Fruit fly (Drosophila melanogaster) whole organism, embryonic: Measurements from ENCODE around the gene PIG-S.

Experiments used
- Antp ChIP-seq: fragments of 200-800 bp; sonication (Bioruptor generic); optimal IDR thresholded peaks from 3 replicates; lab custom pipeline; 2016; ENCODE audit warnings: missing biosample characterization, missing genetic modification characterization
- Atf6 ChIP-seq: fragments of 200-800 bp; sonication (Bioruptor generic); IDR thresholded peaks from 2 replicates; pipeline ENCODE4 v1.3.6; 2022; ENCODE audit warnings: missing biosample characterization, missing genetic modification characterization
- Blimp-1 ChIP-seq: fragments of 200-800 bp; sonication (Bioruptor generic); optimal IDR thresholded peaks from 3 replicates; lab custom pipeline; 2018; ENCODE audit warnings: missing biosample characterization, missing genetic modification characterization, mild to moderate bottlenecking, moderate library complexity, missing genetic modification reagents
- CG10321 ChIP-seq: fragments of 200-800 bp; sonication (Bioruptor generic); IDR thresholded peaks from 2 replicates; pipeline ENCODE4 v1.3.6; 2022; ENCODE audit warnings: missing biosample characterization, missing genetic modification characterization
- CG11504 ChIP-seq: fragments of 200-800 bp; sonication (Bioruptor generic); optimal IDR thresholded peaks from 3 replicates; lab custom pipeline; 2019; ENCODE audit warnings: missing biosample characterization, mild to moderate bottlenecking, missing genetic modification characterization, moderate library complexity
- CG12391 ChIP-seq: fragments of 200-800 bp; sonication (Bioruptor generic); optimal IDR thresholded peaks from 3 replicates; lab custom pipeline; 2018; ENCODE audit warnings: missing biosample characterization, mild to moderate bottlenecking, missing genetic modification characterization, moderate library complexity
- CG12769 ChIP-seq: fragments of 200-800 bp; sonication (Bioruptor generic); optimal IDR thresholded peaks from 2 replicates; lab custom pipeline; 2019; ENCODE audit warnings: missing biosample characterization, mild to moderate bottlenecking, missing genetic modification characterization, moderate library complexity
- CG13775 ChIP-seq: fragments of 200-800 bp; sonication (Bioruptor generic); optimal IDR thresholded peaks from 3 replicates; lab custom pipeline; 2017; ENCODE audit warnings: missing biosample characterization, mild to moderate bottlenecking, missing genetic modification characterization
- CG16813 ChIP-seq: fragments of 200-800 bp; sonication (Bioruptor generic); IDR thresholded peaks from 3 replicates; pipeline ENCODE4 v1.3.6; 2022; ENCODE audit warnings: missing biosample characterization, missing genetic modification characterization; ENCODE audit not compliant: partially characterized antibody
- CG16863 ChIP-seq: fragments of 200-800 bp; sonication (Bioruptor generic); optimal IDR thresholded peaks from 3 replicates; lab custom pipeline; 2016; ENCODE audit warnings: missing biosample characterization, missing genetic modification characterization
- CG17328 ChIP-seq: fragments of 200-800 bp; sonication (Bioruptor generic); IDR thresholded peaks from 2 replicates; pipeline ENCODE4 v1.3.6; 2022; ENCODE audit warnings: missing biosample characterization, missing genetic modification characterization
- CG17612 ChIP-seq: fragments of 200-800 bp; sonication (Bioruptor generic); IDR thresholded peaks from 2 replicates; pipeline ENCODE4 v1.3.6; 2022; ENCODE audit warnings: missing biosample characterization, missing genetic modification characterization
- CG4360 ChIP-seq: fragments of 200-800 bp; sonication (Bioruptor generic); IDR thresholded peaks from 2 replicates; pipeline ENCODE4 v1.3.6; 2022; ENCODE audit warnings: missing biosample characterization, missing genetic modification characterization
- CG4854 ChIP-seq: fragments of 200-800 bp; sonication (Bioruptor generic); optimal IDR thresholded peaks from 2 replicates; lab custom pipeline; 2016; ENCODE audit warnings: missing biosample characterization, missing genetic modification characterization, inconsistent platforms
- CG5180 ChIP-seq: fragments of 200-800 bp; sonication (Bioruptor generic); optimal IDR thresholded peaks from 3 replicates; lab custom pipeline; 2017; ENCODE audit warnings: missing biosample characterization, missing genetic modification characterization, mild to moderate bottlenecking, moderate library complexity, missing genetic modification reagents
- CG6654 ChIP-seq: fragments of 200-800 bp; sonication (Bioruptor generic); optimal IDR thresholded peaks from 2 replicates; lab custom pipeline; 2017; ENCODE audit warnings: missing biosample characterization, mild to moderate bottlenecking, missing genetic modification characterization
- CG6689 ChIP-seq: fragments of 200-800 bp; sonication (Bioruptor generic); IDR thresholded peaks from 2 replicates; pipeline ENCODE4 v1.3.6; 2022; ENCODE audit warnings: missing biosample characterization, missing genetic modification characterization
- CG6791 ChIP-seq: fragments of 200-800 bp; sonication (Bioruptor generic); IDR thresholded peaks from 3 replicates; pipeline ENCODE4 v1.3.6; 2022; ENCODE audit warnings: missing biosample characterization, missing genetic modification characterization; ENCODE audit not compliant: partially characterized antibody
- CG7556 ChIP-seq: fragments of 200-800 bp; sonication (Bioruptor generic); optimal IDR thresholded peaks from 2 replicates; lab custom pipeline; 2017; ENCODE audit warnings: missing biosample characterization, mild to moderate bottlenecking, missing genetic modification characterization
- CG7987 ChIP-seq: fragments of 200-800 bp; sonication (Bioruptor generic); optimal IDR thresholded peaks from 2 replicates; lab custom pipeline; 2018; ENCODE audit warnings: missing biosample characterization, mild to moderate bottlenecking, missing genetic modification characterization, moderate library complexity
- CG8281 ChIP-seq: fragments of 200-800 bp; sonication (Bioruptor generic); optimal IDR thresholded peaks from 2 replicates; lab custom pipeline; 2018; ENCODE audit warnings: missing biosample characterization, mild to moderate bottlenecking, missing genetic modification characterization, moderate library complexity
- CkIIα-i1 ChIP-seq: fragments of 200-800 bp; sonication (Bioruptor generic); IDR thresholded peaks from 2 replicates; pipeline ENCODE4 v1.3.6; 2022; ENCODE audit warnings: missing biosample characterization, missing genetic modification characterization
- D ChIP-seq, 2 experiments: fragments of 200-800 bp in 1 of 2; fragments of >200 bp in 1 of 2; sonication (Bioruptor generic) in 1 of 2; optimal IDR thresholded peaks; 2 replicates in 1 of 2; 3 replicates in 1 of 2; lab custom pipeline; 2017; ENCODE audit warnings: mild to moderate bottlenecking in 1 of 2, missing biosample characterization in 1 of 2, missing genetic modification characterization in 1 of 2, missing genetic modification reagents in 1 of 2
- Drgx ChIP-seq: fragments of 200-800 bp; sonication (Bioruptor generic); IDR thresholded peaks from 2 replicates; pipeline ENCODE4 v1.3.6; 2022; ENCODE audit warnings: missing biosample characterization, missing genetic modification characterization
- Gsc ChIP-seq: fragments of 200-800 bp; sonication (Bioruptor generic); IDR thresholded peaks from 2 replicates; pipeline ENCODE4 v1.3.6; 2022; ENCODE audit warnings: missing biosample characterization, missing genetic modification characterization
- Med ChIP-seq: fragments of 200-800 bp; sonication (Bioruptor generic); peaks from one replicate; lab custom pipeline; 2016; ENCODE audit warnings: missing biosample characterization, missing genetic modification characterization, mild to moderate bottlenecking, inconsistent platforms, moderate library complexity
- Meics ChIP-seq: fragments of 200-800 bp; sonication (Bioruptor generic); optimal IDR thresholded peaks from 2 replicates; lab custom pipeline; 2017; ENCODE audit warnings: missing biosample characterization, mild to moderate bottlenecking, missing genetic modification characterization
- NFAT ChIP-seq: fragments of 200-800 bp; sonication (Bioruptor generic); IDR thresholded peaks from 2 replicates; pipeline ENCODE4 v1.3.6; 2022; ENCODE audit warnings: missing biosample characterization, missing genetic modification characterization
- Opbp ChIP-seq: fragments of 200-800 bp; sonication (Bioruptor generic); IDR thresholded peaks from 3 replicates; pipeline ENCODE4 v1.3.6; 2022; ENCODE audit warnings: missing biosample characterization, missing genetic modification characterization; ENCODE audit not compliant: partially characterized antibody
- Sox102F ChIP-seq: fragments of 200-800 bp; sonication (Bioruptor generic); optimal IDR thresholded peaks from 2 replicates; lab custom pipeline; 2018; ENCODE audit warnings: missing biosample characterization, mild to moderate bottlenecking, missing genetic modification characterization, moderate library complexity
- Xbp1 ChIP-seq: fragments of 200-800 bp; sonication (Bioruptor generic); optimal IDR thresholded peaks from 3 replicates; lab custom pipeline; 2016; ENCODE audit warnings: missing biosample characterization, mild to moderate bottlenecking, missing genetic modification characterization
- Xrp1 ChIP-seq: fragments of 200-800 bp; sonication (Bioruptor generic); IDR thresholded peaks from 2 replicates; pipeline ENCODE4 v1.3.6; 2022; ENCODE audit warnings: missing biosample characterization, missing genetic modification characterization
- ase ChIP-seq: fragments of 200-800 bp; sonication (Bioruptor generic); IDR thresholded peaks from 3 replicates; pipeline ENCODE4 v1.3.6; 2022; ENCODE audit warnings: missing biosample characterization, missing genetic modification characterization
- az2 ChIP-seq: fragments of 200-800 bp; sonication (Bioruptor generic); optimal IDR thresholded peaks from 3 replicates; lab custom pipeline; 2016; ENCODE audit warnings: missing biosample characterization, missing genetic modification characterization
- bsh ChIP-seq, 2 experiments: fragments of 200-800 bp; sonication (Bioruptor generic); optimal IDR thresholded peaks; 2 replicates each; lab custom pipeline; 2017 to 2018; ENCODE audit warnings: mild to moderate bottlenecking in 2 of 2, missing biosample characterization in 2 of 2, missing genetic modification characterization in 2 of 2, moderate library complexity in 1 of 2
- crp ChIP-seq, 2 experiments: fragments of 200-800 bp; sonication (Bioruptor generic); optimal IDR thresholded peaks; 2 replicates in 1 of 2; 3 replicates in 1 of 2; lab custom pipeline; 2017; ENCODE audit warnings: missing biosample characterization in 2 of 2, missing genetic modification characterization in 2 of 2, mild to moderate bottlenecking in 1 of 2, moderate library complexity in 1 of 2
- esg ChIP-seq: fragments of 200-800 bp; sonication (Bioruptor generic); conservative IDR thresholded peaks from 2 replicates; pipeline ENCODE4 v1.3.6; 2022; ENCODE audit warnings: missing biosample characterization, missing genetic modification characterization
- fd96Cb ChIP-seq: fragments of 200-800 bp; sonication (Bioruptor generic); optimal IDR thresholded peaks from 2 replicates; lab custom pipeline; 2018; ENCODE audit warnings: missing biosample characterization, mild to moderate bottlenecking, missing genetic modification characterization, moderate library complexity
- gsb-n ChIP-seq: fragments of 200-800 bp; sonication (Bioruptor generic); optimal IDR thresholded peaks from 3 replicates; lab custom pipeline; 2018; ENCODE audit warnings: missing biosample characterization, mild to moderate bottlenecking, missing genetic modification characterization
- lilli ChIP-seq: fragments of 200-800 bp; sonication (Bioruptor generic); optimal IDR thresholded peaks from 3 replicates; lab custom pipeline; 2016; ENCODE audit warnings: missing biosample characterization, missing genetic modification characterization
- lmd ChIP-seq: fragments of 200-800 bp; sonication (Bioruptor generic); IDR thresholded peaks from 2 replicates; pipeline ENCODE4 v1.3.6; 2022; ENCODE audit warnings: missing biosample characterization, missing genetic modification characterization
- luna ChIP-seq: fragments of 200-800 bp; sonication (Bioruptor generic); optimal IDR thresholded peaks from 2 replicates; lab custom pipeline; 2016; ENCODE audit warnings: missing biosample characterization, missing genetic modification characterization
- org-1 ChIP-seq: fragments of 200-800 bp; sonication (Bioruptor generic); optimal IDR thresholded peaks from 2 replicates; lab custom pipeline; 2017; ENCODE audit warnings: missing biosample characterization, missing genetic modification characterization
- phol ChIP-seq: fragments of 200-800 bp; sonication (Bioruptor generic); optimal IDR thresholded peaks from 3 replicates; lab custom pipeline; 2018; ENCODE audit warnings: missing biosample characterization, mild to moderate bottlenecking, missing genetic modification characterization, moderate library complexity
- row ChIP-seq: fragments of 200-800 bp; sonication (Bioruptor generic); IDR thresholded peaks from 3 replicates; pipeline ENCODE4 v1.3.6; 2022; ENCODE audit warnings: missing biosample characterization, missing genetic modification characterization
- sd ChIP-seq: fragments of 200-800 bp; sonication (Bioruptor generic); optimal IDR thresholded peaks from 3 replicates; lab custom pipeline; 2018; ENCODE audit warnings: missing biosample characterization, mild to moderate bottlenecking, missing genetic modification characterization, moderate library complexity
- sens ChIP-seq: fragments of 200-800 bp; sonication (Bioruptor generic); peaks from one replicate; lab custom pipeline; 2016; ENCODE audit warnings: missing biosample characterization, missing genetic modification characterization
- wdn ChIP-seq: fragments of 200-800 bp; sonication (Bioruptor generic); IDR thresholded peaks from 2 replicates; pipeline ENCODE4 v1.3.6; 2022; ENCODE audit warnings: missing biosample characterization, missing genetic modification characterization
- zfh1 ChIP-seq: fragments of 200-800 bp; sonication (Bioruptor generic); IDR thresholded peaks from 3 replicates; pipeline ENCODE4 v1.3.6; 2022; ENCODE audit warnings: missing biosample characterization, missing genetic modification characterization

PIG-S gene

dm6 chr3R:24888418-24888817 lies 29.2 kb downstream of the PIG-S start:
- TF ChIP-seq Blimp-1 (GFP tag; lab: Kevin White, UChicago): peak; percentile 56
- no peak for TF ChIP-seq CG5180
- no peak for TF ChIP-seq D (optimal IDR thresholded peaks at IDR 0.05; lab: Kevin White, UChicago)
- no peak for TF ChIP-seq D (GFP tag; optimal IDR thresholded peaks at IDR 0.05; lab: Kevin White, UChicago)
- no peak for TF ChIP-seq crp (GFP tag; optimal IDR thresholded peaks at IDR 0.05; lab: Kevin White, UChicago)
- TF ChIP-seq CG8281 (tag; lab: Kevin White, UChicago): peak; percentile 82

- TF ChIP-seq CG16863 (GFP tag; lab: Kevin White, UChicago) (no peak), CG7556 (GFP tag; lab: Kevin White, UChicago) (no peak), CG4854 (GFP tag; lab: Kevin White, UChicago) (no peak), CkIIα-i1 (GFP tag; lab: Robert Waterston, UW) (no peak), CG12391 (no peak), luna (GFP tag; lab: Kevin White, UChicago) (no peak), CG6654 (GFP tag; lab: Kevin White, UChicago) (no peak), phol (tag; lab: Kevin White, UChicago) (peak; percentile 27), Xrp1 (GFP tag; lab: Robert Waterston, UW) (no peak), fd96Cb (tag; lab: Kevin White, UChicago) (peak; percentile 7), Med (GFP tag; lab: Kevin White, UChicago) (peak; percentile 54), Atf6 (no peak), NFAT (no peak), CG10321 (GFP tag; lab: Robert Waterston, UW) (no peak), lmd (GFP tag; lab: Robert Waterston, UW) (peak; percentile 19; the same call in 1 of the 2 replicates), CG17328 (GFP tag; lab: Robert Waterston, UW) (no peak), esg (GFP tag; lab: Robert Waterston, UW) (no peak), lilli (GFP tag; lab: Kevin White, UChicago) (no peak), Meics (GFP tag; lab: Kevin White, UChicago) (no peak), az2 (GFP tag; lab: Kevin White, UChicago) (peak; percentile 16), CG7987 (GFP tag; lab: Kevin White, UChicago) (no peak), row (GFP tag; lab: Robert Waterston, UW) (0 out of 3 replicates have a peak, but pooled peaks have one; percentile 5), Gsc (GFP tag; lab: Robert Waterston, UW) (no peak), CG12769 (tag; lab: Kevin White, UChicago) (no peak), wdn (GFP tag; lab: Robert Waterston, UW) (no peak), CG17612 (no peak), CG6689 (GFP tag; lab: Robert Waterston, UW) (peak; percentile 17; the same call in 1 of the 2 replicates), Opbp (GFP tag; lab: Robert Waterston, UW) (no peak), Antp (GFP tag; lab: Kevin White, UChicago) (no peak), CG13775 (GFP tag; lab: Kevin White, UChicago) (no peak), Sox102F (GFP tag; lab: Kevin White, UChicago) (peak; percentile 58), Drgx (peak; percentile 47), Xbp1 (GFP tag; lab: Kevin White, UChicago) (peak; percentile 1), CG4360 (GFP tag; lab: Robert Waterston, UW) (no peak), CG11504 (tag; lab: Kevin White, UChicago) (no peak), CG6791 (no peak), zfh1 (GFP tag; lab: Robert Waterston, UW) (0 out of 3 replicates have a peak, but pooled peaks have one; percentile 8), sens (peak; percentile 54), ase (GFP tag; lab: Robert Waterston, UW) (no peak), bsh (GFP tag; optimal IDR thresholded peaks at IDR 0.05; lab: Kevin White, UChicago) (peak in 1 of 2 experiments; percentile 26), sd (tag; lab: Kevin White, UChicago) (no peak), gsb-n (no peak), CG16813 (GFP tag; lab: Robert Waterston, UW) (no peak), org-1 (GFP tag; lab: Kevin White, UChicago) (no peak)
These were observed 31.2 kb downstream of the PIG-S start for dm6 chr3R:24886470-24886869.
